Worm (Caenorhabditis elegans): ENCODE results near the gene ZK662.6.

ce11 chrX:15747814-15748213, 29.4 kb downstream of the ZK662.6 start:
- TF ChIP-seq ama-1 (optimal IDR thresholded peaks at IDR 0.05): no peak
- no peak for TF ChIP-seq B0310.2 (tag; optimal IDR thresholded peaks at IDR 0.05)
- TF ChIP-seq flt-1 (GFP tag; IDR thresholded peaks at IDR 0.05): no peak
- TF ChIP-seq ceh-36 (tag; optimal IDR thresholded peaks at IDR 0.05): no peak

All from whole organism, early embryonic.